Worm (Caenorhabditis elegans) whole organism, midembryonic: ENCODE data around the gene hecw-1.
A peak's percentile ranks its signal among the peaks of the same experiment; 100 is the strongest.

Source experiments
- T22C8.4 ChIP-seq: fragments of 200-800 bp; sonication (Bioruptor generic); IDR thresholded peaks from 2 replicates; pipeline ENCODE4 v1.3.6; 2022; ENCODE audit warnings: missing genetic modification characterization, missing compliant biosample characterization
- cog-1 ChIP-seq: sonication (generic microtip); optimal IDR thresholded peaks from 2 replicates; lab custom pipeline; 2016; ENCODE audit warnings: missing genetic modification characterization, missing compliant biosample characterization
- flt-1 ChIP-seq: fragments of 200-800 bp; sonication (Bioruptor generic); IDR thresholded peaks from 2 replicates; pipeline ENCODE4 v1.3.6; 2022; ENCODE audit warnings: missing genetic modification characterization, missing compliant biosample characterization
- klf-2 ChIP-seq: fragments of 200-800 bp; sonication (Bioruptor generic); conservative IDR thresholded peaks from 2 replicates; pipeline ENCODE4 v1.3.6; 2022; ENCODE audit warnings: missing genetic modification reagents, missing genetic modification characterization, missing compliant biosample characterization
- med-1 ChIP-seq: sonication (generic microtip); optimal IDR thresholded peaks from 2 replicates; lab custom pipeline; 2017; ENCODE audit warnings: missing genetic modification characterization, mild to moderate bottlenecking, missing compliant biosample characterization, antibody characterized with exemption, missing genetic modification reagents; ENCODE audit not compliant: insufficient read depth
- ref-1 ChIP-seq: fragments of 200-800 bp; sonication (Bioruptor generic); conservative IDR thresholded peaks from 2 replicates; pipeline ENCODE4 v1.3.6; 2022; ENCODE audit warnings: missing genetic modification reagents, missing genetic modification characterization, missing compliant biosample characterization
- tab-1 ChIP-seq: fragments of 200-800 bp; sonication (Bioruptor generic); IDR thresholded peaks from 2 replicates; pipeline ENCODE4 v1.3.6; 2022; ENCODE audit warnings: missing genetic modification characterization, missing compliant biosample characterization
- ztf-23 ChIP-seq: fragments of 200-800 bp; sonication (Bioruptor generic); IDR thresholded peaks from 2 replicates; pipeline ENCODE4 v1.3.6; 2022; ENCODE audit warnings: missing genetic modification reagents, missing genetic modification characterization, missing compliant biosample characterization
- ztf-29 ChIP-seq: fragments of 200-800 bp; sonication (Bioruptor generic); IDR thresholded peaks from 2 replicates; pipeline ENCODE4 v1.3.6; 2022; ENCODE audit warnings: missing genetic modification reagents, missing genetic modification characterization, missing compliant biosample characterization

Gene hecw-1

DNA sequence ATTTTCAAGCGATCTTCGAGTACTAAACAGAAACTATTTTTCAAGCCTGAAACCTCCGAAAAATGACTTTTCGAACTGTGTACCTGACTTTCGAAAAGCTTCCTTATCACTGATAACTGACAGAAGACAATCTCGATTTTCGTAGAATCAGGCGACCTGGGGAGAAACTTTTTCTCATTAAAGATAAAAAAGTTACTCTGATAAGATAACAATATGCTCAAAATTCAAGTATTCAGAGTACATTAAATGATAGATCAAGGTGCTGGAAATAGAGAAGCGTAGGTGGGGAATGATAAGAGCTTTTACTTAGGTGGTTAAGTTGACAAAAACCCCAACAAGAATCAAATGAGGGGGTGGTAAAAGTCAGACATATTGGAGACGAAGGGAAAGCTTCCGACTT, 19.7 kb downstream of the hecw-1 start, which contains the start of gene prk-2:
Gene prk-2 (minus strand): TSS at position 156 of the 400 bp plus-strand sequence.
- TF ChIP-seq ztf-23 (GFP tag; lab: Robert Waterston, UW), result no peak
- no peak for TF ChIP-seq flt-1 (GFP tag; lab: Robert Waterston, UW)
- TF ChIP-seq ztf-29 (GFP tag; lab: Robert Waterston, UW), result no peak
- no peak for TF ChIP-seq med-1 (GFP tag; lab: Kevin White, UChicago)
- TF ChIP-seq tab-1 (GFP tag; lab: Robert Waterston, UW), result no peak
- no peak for TF ChIP-seq cog-1 (tag; lab: Kevin White, UChicago)
- no peak for TF ChIP-seq klf-2 (GFP tag; lab: Robert Waterston, UW)
- no peak for TF ChIP-seq ref-1
- TF ChIP-seq T22C8.4 (GFP tag; lab: Robert Waterston, UW), result no peak

DNA sequence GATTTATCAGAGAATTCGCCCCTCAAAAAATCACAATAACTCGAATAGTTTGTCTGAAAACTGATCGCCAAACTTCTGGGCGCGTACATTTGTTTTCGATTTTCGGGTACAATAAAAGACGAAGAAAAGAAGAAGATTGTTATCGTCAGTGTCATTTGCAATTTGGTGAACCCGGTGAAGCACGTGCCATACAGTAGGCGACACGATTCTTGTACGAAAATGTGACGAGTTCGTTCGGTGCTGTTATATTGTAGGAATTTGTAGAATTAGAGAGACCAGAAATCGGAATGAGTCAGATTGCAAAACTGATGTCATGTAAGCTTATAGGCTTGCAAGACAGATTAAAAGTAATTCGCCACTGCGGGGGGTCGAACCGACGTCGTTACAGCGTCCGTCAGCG, 22.0 kb downstream of the hecw-1 start:
- no peak for TF ChIP-seq cog-1 (tag; lab: Kevin White, UChicago)
- TF ChIP-seq flt-1 (GFP tag; lab: Robert Waterston, UW), result no peak
- TF ChIP-seq ztf-23 (GFP tag; lab: Robert Waterston, UW), result no peak
- TF ChIP-seq klf-2 (GFP tag; lab: Robert Waterston, UW), result no peak
- no peak for TF ChIP-seq tab-1 (GFP tag; lab: Robert Waterston, UW)
- TF ChIP-seq T22C8.4 (GFP tag; lab: Robert Waterston, UW), result no peak
- TF ChIP-seq ref-1, result no peak

DNA sequence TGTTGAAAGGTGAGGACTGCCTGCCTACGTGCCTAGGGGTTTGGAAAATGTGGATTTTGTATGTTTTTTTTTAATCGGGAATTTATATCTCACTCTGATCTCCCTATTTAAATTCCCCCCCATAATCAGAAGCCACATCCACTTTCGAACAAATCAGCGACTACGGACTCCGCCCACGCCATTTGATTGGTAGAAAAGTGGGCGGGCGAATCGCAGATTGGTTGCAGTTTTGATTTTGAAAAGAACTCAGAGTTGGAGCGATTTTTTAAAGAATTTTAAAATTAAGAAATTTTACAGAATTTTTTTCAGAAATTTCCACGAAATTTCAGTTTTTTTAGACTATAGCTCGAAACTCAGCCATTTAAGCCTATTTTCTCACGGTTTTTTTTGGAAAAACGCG, 29.7 kb downstream of the hecw-1 start:
- no peak for TF ChIP-seq klf-2 (GFP tag; lab: Robert Waterston, UW)
- TF ChIP-seq T22C8.4 (GFP tag; lab: Robert Waterston, UW), result no peak
- no peak for TF ChIP-seq flt-1 (GFP tag; lab: Robert Waterston, UW)
- TF ChIP-seq ztf-23 (GFP tag; lab: Robert Waterston, UW), result no peak
- no peak for TF ChIP-seq tab-1 (GFP tag; lab: Robert Waterston, UW)
- TF ChIP-seq med-1 (GFP tag; lab: Kevin White, UChicago), result no peak
- TF ChIP-seq ref-1, result no peak
- TF ChIP-seq ztf-29 (GFP tag; lab: Robert Waterston, UW), result no peak
- no peak for TF ChIP-seq cog-1 (tag; lab: Kevin White, UChicago)

DNA sequence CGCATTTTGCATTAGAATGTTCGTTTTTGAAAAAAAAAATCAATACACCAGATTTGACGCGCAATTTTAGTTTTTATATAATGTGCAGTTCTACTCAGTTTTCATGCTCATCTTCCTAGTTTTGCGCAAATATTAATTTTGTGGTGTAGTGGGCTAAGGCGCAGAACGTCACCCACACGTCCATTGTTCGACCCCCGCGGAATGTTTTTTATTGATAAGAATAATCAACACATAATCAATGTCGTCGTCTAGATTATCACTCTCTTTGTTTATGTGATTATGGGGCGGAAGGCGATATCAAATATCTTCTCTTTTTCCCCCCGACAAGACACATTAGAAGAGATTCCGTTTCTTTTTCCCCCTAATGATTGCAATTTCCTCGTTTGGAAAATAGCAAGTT, 34.0 kb downstream of the hecw-1 start:
- TF ChIP-seq med-1 (GFP tag; lab: Kevin White, UChicago) (no peak), flt-1 (GFP tag; lab: Robert Waterston, UW) (no peak), ref-1 (no peak), cog-1 (tag; lab: Kevin White, UChicago) (no peak), tab-1 (GFP tag; lab: Robert Waterston, UW) (no peak), klf-2 (GFP tag; lab: Robert Waterston, UW) (no peak), ztf-23 (GFP tag; lab: Robert Waterston, UW) (no peak), T22C8.4 (GFP tag; lab: Robert Waterston, UW) (no peak), ztf-29 (GFP tag; lab: Robert Waterston, UW) (no peak)

DNA sequence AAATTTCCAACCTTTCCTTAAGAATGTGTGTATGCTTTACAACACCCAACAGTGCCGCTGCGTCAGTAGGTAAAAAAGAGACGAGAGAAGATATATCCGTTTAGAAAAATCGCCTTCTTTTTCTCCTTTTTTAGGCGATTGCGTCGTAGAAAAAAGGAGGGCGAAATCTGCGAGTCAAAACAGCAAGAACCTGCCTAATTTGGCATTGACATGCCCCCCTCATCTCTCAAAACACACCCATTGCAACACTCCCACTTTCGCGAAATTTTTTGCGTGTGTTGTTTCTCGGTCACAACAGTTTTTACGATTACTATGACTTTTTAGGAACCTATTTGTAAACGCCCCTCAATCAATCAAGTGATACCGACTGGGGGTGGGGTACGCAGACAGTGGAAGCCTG, 38.1 kb downstream of the hecw-1 start:
- no peak for TF ChIP-seq flt-1 (GFP tag; lab: Robert Waterston, UW)
- no peak for TF ChIP-seq med-1 (GFP tag; lab: Kevin White, UChicago)
- no peak for TF ChIP-seq ref-1
- no peak for TF ChIP-seq T22C8.4 (GFP tag; lab: Robert Waterston, UW)
- no peak for TF ChIP-seq cog-1 (tag; lab: Kevin White, UChicago)
- TF ChIP-seq klf-2 (GFP tag; lab: Robert Waterston, UW), result no peak
- TF ChIP-seq ztf-23 (GFP tag; lab: Robert Waterston, UW), result no peak
- TF ChIP-seq tab-1 (GFP tag; lab: Robert Waterston, UW), result no peak
- no peak for TF ChIP-seq ztf-29 (GFP tag; lab: Robert Waterston, UW)

DNA sequence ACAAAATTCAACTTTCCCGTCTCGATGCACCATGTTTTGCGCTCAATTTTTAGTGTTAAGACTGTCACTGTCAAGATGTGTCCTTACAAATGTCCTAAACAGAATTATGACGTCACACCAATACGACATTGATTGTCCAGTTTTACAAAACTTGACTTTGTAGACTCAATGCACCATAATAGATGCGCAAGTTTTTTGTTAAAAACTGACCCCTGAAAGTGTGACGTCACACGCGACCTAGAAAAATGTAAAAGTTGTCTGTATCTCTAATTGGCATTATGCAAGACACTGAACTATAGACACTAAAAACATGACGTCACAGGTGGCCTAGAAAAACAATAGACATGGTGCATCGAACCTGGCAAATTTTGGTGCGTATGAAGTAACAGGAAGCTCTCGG, 38.7 kb downstream of the hecw-1 start:
- TF ChIP-seq cog-1 (tag; lab: Kevin White, UChicago), result no peak
- TF ChIP-seq flt-1 (GFP tag; lab: Robert Waterston, UW), result no peak
- TF ChIP-seq klf-2 (GFP tag; lab: Robert Waterston, UW), result no peak

DNA sequence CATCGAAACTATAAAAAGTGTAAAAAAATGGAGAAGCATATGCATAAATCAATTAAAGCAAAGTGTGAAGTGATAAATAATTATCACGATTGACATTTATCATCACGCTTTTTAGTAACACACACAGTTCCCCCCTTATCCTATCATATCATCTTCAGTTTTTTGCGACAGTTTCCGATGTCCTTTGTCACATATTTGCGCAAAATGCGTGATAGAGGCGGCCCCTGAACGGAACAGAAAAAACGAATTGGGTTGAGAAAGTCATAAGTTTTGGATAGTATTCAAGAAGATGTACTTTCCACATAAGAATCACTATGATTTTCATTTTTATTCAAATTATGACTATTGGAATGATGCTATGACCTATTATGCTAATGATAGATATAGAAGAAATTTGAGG, 40.7 kb downstream of the hecw-1 start:
- no peak for TF ChIP-seq T22C8.4 (GFP tag; lab: Robert Waterston, UW)
- no peak for TF ChIP-seq cog-1 (tag; lab: Kevin White, UChicago)
- TF ChIP-seq ref-1, result no peak
- TF ChIP-seq med-1 (GFP tag; lab: Kevin White, UChicago), result no peak
- TF ChIP-seq flt-1 (GFP tag; lab: Robert Waterston, UW), result no peak
- TF ChIP-seq ztf-29 (GFP tag; lab: Robert Waterston, UW), result no peak
- TF ChIP-seq tab-1 (GFP tag; lab: Robert Waterston, UW), result no peak
- no peak for TF ChIP-seq ztf-23 (GFP tag; lab: Robert Waterston, UW)
- no peak for TF ChIP-seq klf-2 (GFP tag; lab: Robert Waterston, UW)

DNA sequence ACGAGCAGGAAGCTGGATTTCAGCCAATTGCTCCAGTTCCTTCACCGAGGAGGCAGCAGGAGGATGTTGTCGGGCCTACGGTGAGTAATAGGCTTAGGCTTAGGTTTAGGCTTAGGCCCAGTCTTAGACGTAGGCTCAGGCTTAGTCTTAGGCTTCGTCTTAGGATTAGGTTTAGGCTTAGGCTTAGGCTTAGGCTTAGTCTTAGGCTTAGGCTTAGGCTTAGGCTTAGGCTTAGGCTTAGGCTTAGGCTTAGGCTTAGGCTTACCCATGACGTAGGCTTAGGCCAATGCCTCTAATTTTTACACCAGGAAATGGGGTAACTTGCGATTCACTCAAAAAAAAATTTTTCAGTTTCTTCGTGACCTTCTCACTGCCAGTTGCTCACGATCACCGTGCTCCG, 43.1 kb downstream of the hecw-1 start:
- no peak for TF ChIP-seq flt-1 (GFP tag; lab: Robert Waterston, UW)
- TF ChIP-seq ztf-23 (GFP tag; lab: Robert Waterston, UW), result no peak
- no peak for TF ChIP-seq cog-1 (tag; lab: Kevin White, UChicago)
- no peak for TF ChIP-seq klf-2 (GFP tag; lab: Robert Waterston, UW)
- peak; percentile 71; the same call in 1 of the 2 replicates for TF ChIP-seq ztf-29 (GFP tag; lab: Robert Waterston, UW)
- no peak for TF ChIP-seq med-1 (GFP tag; lab: Kevin White, UChicago)

DNA sequence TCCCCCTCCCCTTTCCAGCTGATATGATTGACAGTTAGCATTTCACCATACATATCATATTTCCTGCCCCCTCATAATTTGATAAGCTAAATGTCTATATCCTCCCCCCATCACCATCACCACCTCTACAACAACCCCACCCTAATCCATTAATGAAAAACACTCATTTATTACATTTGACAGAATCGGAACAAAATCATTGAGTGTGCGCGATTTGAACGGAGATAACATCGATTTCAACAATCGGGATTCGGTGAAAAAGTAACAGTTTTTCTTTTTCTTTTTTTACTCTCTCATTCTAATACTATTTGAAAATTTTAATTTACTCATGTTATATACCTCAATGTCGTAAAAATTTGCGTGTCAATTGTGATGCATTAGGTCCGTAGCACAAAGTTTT, 43.9 kb downstream of the hecw-1 start:
- no peak for TF ChIP-seq klf-2 (GFP tag; lab: Robert Waterston, UW)
- TF ChIP-seq T22C8.4 (GFP tag; lab: Robert Waterston, UW), result no peak
- no peak for TF ChIP-seq ztf-23 (GFP tag; lab: Robert Waterston, UW)
- no peak for TF ChIP-seq tab-1 (GFP tag; lab: Robert Waterston, UW)
- TF ChIP-seq ztf-29 (GFP tag; lab: Robert Waterston, UW), result no peak
- no peak for TF ChIP-seq cog-1 (tag; lab: Kevin White, UChicago)
- no peak for TF ChIP-seq med-1 (GFP tag; lab: Kevin White, UChicago)
- no peak for TF ChIP-seq ref-1
